Worm (Caenorhabditis elegans) whole organism, L1 larva: ENCODE measurements around the gene C53B7.3.
"Not testable (repeated sequence)": the region's sequence is repeated elsewhere in the genome, so short reads cannot be mapped to it uniquely, and the experiment has no call there.

Experiments used
- fkh-10 ChIP-seq: sonication (generic microtip); optimal IDR thresholded peaks from 2 replicates; lab custom pipeline; 2017; ENCODE audit warnings: missing biosample characterization, missing genetic modification reagents, missing genetic modification characterization
- hpl-2 ChIP-seq: fragments of 150-350 bp; optimal IDR thresholded peaks from 2 replicates; lab custom pipeline; 2014; ENCODE audit warnings: missing biosample characterization, missing genetic modification reagents, missing genetic modification characterization
- mdl-1 ChIP-seq, 2 experiments: fragments of 150-350 bp; optimal IDR thresholded peaks; 2 replicates each; lab custom pipeline; 2014 to 2017; ENCODE audit warnings: missing biosample characterization in 2 of 2, missing genetic modification characterization in 2 of 2, inconsistent platforms in 1 of 2
- nhr-28 ChIP-seq: fragments of 150-350 bp; optimal IDR thresholded peaks from 2 replicates; lab custom pipeline; 2014; ENCODE audit warnings: missing biosample characterization, missing genetic modification characterization
- pqm-1 ChIP-seq: sonication (generic microtip); optimal IDR thresholded peaks from 3 replicates; lab custom pipeline; 2017; ENCODE audit warnings: missing biosample characterization, missing genetic modification characterization
- rnt-1 ChIP-seq: sonication (generic microtip); optimal IDR thresholded peaks from 2 replicates; lab custom pipeline; 2016; ENCODE audit warnings: mild to moderate bottlenecking, missing genetic modification characterization, moderate library complexity, missing compliant biosample characterization
- sptf-1 ChIP-seq: fragments of 150-350 bp; optimal IDR thresholded peaks from 2 replicates; lab custom pipeline; 2014; ENCODE audit warnings: missing biosample characterization, missing genetic modification characterization
- tlp-1 ChIP-seq: fragments of 150-350 bp; optimal IDR thresholded peaks from 2 replicates; lab custom pipeline; 2014; ENCODE audit warnings: missing biosample characterization, missing genetic modification characterization
- unc-130 ChIP-seq: fragments of 150-350 bp; optimal IDR thresholded peaks from 2 replicates; lab custom pipeline; 2017; ENCODE audit warnings: missing biosample characterization, missing genetic modification characterization, inconsistent platforms
- unc-98 ChIP-seq: fragments of 200-800 bp; sonication (Bioruptor generic); IDR thresholded peaks from 2 replicates; pipeline ENCODE4 v1.3.6; 2022; ENCODE audit warnings: missing genetic modification characterization, missing compliant biosample characterization

DNA sequence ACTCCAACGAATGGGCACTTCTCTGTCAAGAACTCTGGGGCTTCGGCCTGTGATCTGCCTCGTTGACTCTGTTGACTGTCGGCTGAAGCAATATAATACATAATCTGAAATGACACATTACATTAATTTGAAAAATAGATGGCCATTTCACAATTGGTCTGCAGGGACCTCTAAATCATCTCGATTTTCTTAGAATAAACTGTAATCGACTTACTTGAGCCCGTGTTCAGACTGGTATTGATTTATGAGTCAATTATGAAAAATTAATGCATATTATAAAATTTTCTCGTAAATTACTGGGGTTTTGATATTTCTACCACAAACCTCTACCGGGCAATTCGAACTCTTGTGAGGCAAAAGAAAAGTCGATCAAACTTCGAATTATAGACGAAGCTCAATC lies 24.1 kb downstream of the C53B7.3 start, which contains the start of gene C53B7.6:
- TF ChIP-seq unc-98 (GFP tag; lab: Robert Waterston, UW); hpl-2 (GFP tag; lab: Kevin White, UChicago); mdl-1 (tag; optimal IDR thresholded peaks at IDR 0.05; lab: Kevin White, UChicago); pqm-1; nhr-28 (tag; lab: Kevin White, UChicago); tlp-1 (tag; lab: Kevin White, UChicago); unc-130 (tag; lab: Kevin White, UChicago); fkh-10 (GFP tag; lab: Kevin White, UChicago); sptf-1 (tag; lab: Kevin White, UChicago); rnt-1: not testable (repeated sequence)
